Worm (Caenorhabditis elegans) whole organism, young adult: ENCODE results near the gene tcl-2.

Source experiments
- B0336.3 ChIP-seq: fragments of 200-800 bp; sonication (Bioruptor generic); IDR thresholded peaks from 2 replicates; pipeline ENCODE4 v1.3.6; 2022; ENCODE audit warnings: missing genetic modification characterization, missing compliant biosample characterization
- F23B12.7 ChIP-seq: sonication (generic microtip); optimal IDR thresholded peaks from 2 replicates; lab custom pipeline; 2017; ENCODE audit warnings: missing genetic modification characterization, mild to moderate bottlenecking, missing compliant biosample characterization, antibody characterized with exemption, moderate library complexity; ENCODE audit not compliant: insufficient read depth
- F33H1.4 ChIP-seq: fragments of 200-800 bp; sonication (Bioruptor generic); IDR thresholded peaks from 2 replicates; pipeline ENCODE4 v1.3.6; 2022; ENCODE audit warnings: missing genetic modification reagents, missing genetic modification characterization, missing compliant biosample characterization
- F52B5.7 ChIP-seq: sonication (generic microtip); optimal IDR thresholded peaks from 2 replicates; lab custom pipeline; 2016; ENCODE audit warnings: mild to moderate bottlenecking, missing genetic modification characterization, missing compliant biosample characterization
- Y56A3A.18 ChIP-seq: fragments of 200-800 bp; sonication (Bioruptor generic); IDR thresholded peaks from 2 replicates; pipeline ENCODE4 v1.3.6; 2022; ENCODE audit warnings: missing genetic modification reagents, missing genetic modification characterization, missing compliant biosample characterization
- Y67H2A.10 ChIP-seq: fragments of 200-800 bp; sonication (Bioruptor generic); conservative IDR thresholded peaks from 2 replicates; pipeline ENCODE4 v1.3.6; 2022; ENCODE audit warnings: missing genetic modification reagents, missing genetic modification characterization, missing compliant biosample characterization
- Y95B8A.8 ChIP-seq: fragments of 200-800 bp; sonication (Bioruptor generic); IDR thresholded peaks from 2 replicates; pipeline ENCODE4 v1.3.6; 2022; ENCODE audit warnings: missing genetic modification reagents, missing genetic modification characterization, missing compliant biosample characterization
- athp-1 ChIP-seq: sonication (generic microtip); optimal IDR thresholded peaks from 2 replicates; lab custom pipeline; 2017; ENCODE audit warnings: mild to moderate bottlenecking, missing genetic modification characterization, missing compliant biosample characterization
- attf-5 ChIP-seq: fragments of 200-800 bp; sonication (Bioruptor generic); optimal IDR thresholded peaks from 2 replicates; lab custom pipeline; 2018; ENCODE audit warnings: mild to moderate bottlenecking, missing genetic modification characterization, missing compliant biosample characterization
- bed-2 ChIP-seq: fragments of 200-800 bp; sonication (Bioruptor generic); IDR thresholded peaks from 2 replicates; pipeline ENCODE4 v1.3.6; 2022; ENCODE audit warnings: missing genetic modification reagents, missing genetic modification characterization, missing compliant biosample characterization
- cebp-1 ChIP-seq, 2 experiments: fragments of 200-800 bp in 1 of 2; sonication (Bioruptor generic) in 1 of 2; sonication (generic microtip) in 1 of 2; IDR thresholded peaks in 1 of 2; optimal IDR thresholded peaks in 1 of 2; 2 replicates each; pipeline versions ENCODE4 v1.3.6 to Lab custom; 2017 to 2022; ENCODE audit warnings: missing compliant biosample characterization in 2 of 2, missing genetic modification characterization in 2 of 2, mild to moderate bottlenecking in 1 of 2, missing genetic modification reagents in 1 of 2, moderate library complexity in 1 of 2
- ceh-40 ChIP-seq: fragments of 200-800 bp; sonication (Bioruptor generic); IDR thresholded peaks from 2 replicates; pipeline ENCODE4 v1.3.6; 2022; ENCODE audit warnings: missing genetic modification characterization, missing compliant biosample characterization
- ceh-79 ChIP-seq: sonication (generic microtip); optimal IDR thresholded peaks from 2 replicates; lab custom pipeline; 2017; ENCODE audit warnings: mild to moderate bottlenecking, missing genetic modification characterization, missing compliant biosample characterization
- dox-1 ChIP-seq: fragments of 200-800 bp; sonication (Bioruptor generic); IDR thresholded peaks from 2 replicates; pipeline ENCODE4 v1.3.6; 2022; ENCODE audit warnings: missing genetic modification reagents, missing genetic modification characterization, missing compliant biosample characterization
- dpl-1 ChIP-seq: fragments of 150-350 bp; optimal IDR thresholded peaks from 2 replicates; lab custom pipeline; 2014; ENCODE audit warnings: missing biosample characterization, missing genetic modification reagents, missing genetic modification characterization
- ets-4 ChIP-seq: fragments of 200-800 bp; sonication (Bioruptor generic); optimal IDR thresholded peaks from 2 replicates; lab custom pipeline; 2018; ENCODE audit warnings: mild to moderate bottlenecking, missing genetic modification characterization, missing compliant biosample characterization
- him-1 ChIP-seq: sonication (generic microtip); optimal IDR thresholded peaks from 2 replicates; lab custom pipeline; 2016; ENCODE audit warnings: missing genotype, missing genetic modification reagents, missing genetic modification characterization, missing compliant biosample characterization
- hmg-1.2 ChIP-seq: fragments of 200-800 bp; sonication (Bioruptor generic); IDR thresholded peaks from 2 replicates; pipeline ENCODE4 v1.3.6; 2022; ENCODE audit warnings: missing genetic modification reagents, missing genetic modification characterization, missing compliant biosample characterization
- let-526 ChIP-seq: fragments of 200-800 bp; sonication (Bioruptor generic); IDR thresholded peaks from 2 replicates; pipeline ENCODE4 v1.3.6; 2022; ENCODE audit warnings: missing genetic modification reagents, missing genetic modification characterization, missing compliant biosample characterization
- let-607 ChIP-seq, 2 experiments: fragments of 200-800 bp in 1 of 2; sonication (Bioruptor generic) in 1 of 2; sonication (generic microtip) in 1 of 2; optimal IDR thresholded peaks; 2 replicates each; lab custom pipeline; 2016 to 2018; ENCODE audit warnings: mild to moderate bottlenecking in 2 of 2, missing compliant biosample characterization in 2 of 2, missing genetic modification characterization in 2 of 2, moderate library complexity in 2 of 2, missing genotype in 1 of 2
- lin-40 ChIP-seq: sonication (generic microtip); optimal IDR thresholded peaks from 2 replicates; lab custom pipeline; 2016; ENCODE audit warnings: missing genetic modification characterization, mild to moderate bottlenecking, missing compliant biosample characterization, missing genotype, missing genetic modification reagents
- lsl-1 ChIP-seq: fragments of 200-800 bp; sonication (Bioruptor generic); optimal IDR thresholded peaks from 2 replicates; lab custom pipeline; 2018; ENCODE audit warnings: mild to moderate bottlenecking, missing genetic modification characterization, moderate library complexity, missing compliant biosample characterization
- madf-10 ChIP-seq: sonication (generic microtip); optimal IDR thresholded peaks from 2 replicates; lab custom pipeline; 2016; ENCODE audit warnings: mild to moderate bottlenecking, missing genetic modification characterization, missing compliant biosample characterization
- madf-6 ChIP-seq: fragments of 200-800 bp; sonication (Bioruptor generic); IDR thresholded peaks from 2 replicates; pipeline ENCODE4 v1.3.6; 2022; ENCODE audit warnings: missing genetic modification reagents, missing genetic modification characterization, missing compliant biosample characterization
- mcd-1 ChIP-seq: fragments of 200-800 bp; sonication (Bioruptor generic); IDR thresholded peaks from 2 replicates; pipeline ENCODE4 v1.3.6; 2022; ENCODE audit warnings: missing genetic modification reagents, missing genetic modification characterization, missing compliant biosample characterization
- nfya-2 ChIP-seq: fragments of 200-800 bp; sonication (Bioruptor generic); IDR thresholded peaks from 2 replicates; pipeline ENCODE4 v1.3.6; 2022; ENCODE audit warnings: missing genetic modification reagents, missing genetic modification characterization, missing compliant biosample characterization
- nhr-80 ChIP-seq: sonication (generic microtip); optimal IDR thresholded peaks from 2 replicates; lab custom pipeline; 2016; ENCODE audit warnings: missing genetic modification characterization, missing compliant biosample characterization
- snpc-3.4 ChIP-seq: sonication (generic microtip); optimal IDR thresholded peaks from 2 replicates; lab custom pipeline; 2017; ENCODE audit warnings: missing genetic modification characterization, mild to moderate bottlenecking, missing compliant biosample characterization, antibody characterized with exemption, moderate library complexity, missing genotype, missing genetic modification reagents
- somi-1 ChIP-seq: fragments of 200-800 bp; sonication (Bioruptor generic); optimal IDR thresholded peaks from 2 replicates; lab custom pipeline; 2018; ENCODE audit warnings: mild to moderate bottlenecking, missing genetic modification characterization, missing compliant biosample characterization
- tbp1 ChIP-seq: fragments of 200-800 bp; sonication (Bioruptor generic); optimal IDR thresholded peaks from 2 replicates; lab custom pipeline; 2018; ENCODE audit warnings: mild to moderate bottlenecking, missing genetic modification characterization, missing compliant biosample characterization
- tlf-1 ChIP-seq: fragments of 200-800 bp; sonication (Bioruptor generic); optimal IDR thresholded peaks from 2 replicates; lab custom pipeline; 2018; ENCODE audit warnings: mild to moderate bottlenecking, missing genetic modification characterization, missing compliant biosample characterization
- xnd-1 ChIP-seq: sonication (generic microtip); optimal IDR thresholded peaks from 2 replicates; lab custom pipeline; 2016; ENCODE audit warnings: missing genotype, missing genetic modification reagents, missing genetic modification characterization, missing compliant biosample characterization
- zim-3 ChIP-seq: sonication (generic microtip); optimal IDR thresholded peaks from 2 replicates; lab custom pipeline; 2017; ENCODE audit warnings: mild to moderate bottlenecking, missing genetic modification characterization, moderate library complexity, missing compliant biosample characterization
- ztf-18 ChIP-seq: sonication (generic microtip); optimal IDR thresholded peaks from 2 replicates; lab custom pipeline; 2016; ENCODE audit warnings: missing genotype, mild to moderate bottlenecking, missing genetic modification characterization, missing compliant biosample characterization
- ztf-28 ChIP-seq: fragments of 200-800 bp; sonication (Bioruptor generic); IDR thresholded peaks from 2 replicates; pipeline ENCODE4 v1.3.6; 2022; ENCODE audit warnings: missing genetic modification reagents, missing genetic modification characterization, missing compliant biosample characterization
- ztf-3 ChIP-seq: fragments of 200-800 bp; sonication (Bioruptor generic); optimal IDR thresholded peaks from 2 replicates; lab custom pipeline; 2018; ENCODE audit warnings: mild to moderate bottlenecking, missing genetic modification characterization, missing compliant biosample characterization

The tcl-2 gene

DNA sequence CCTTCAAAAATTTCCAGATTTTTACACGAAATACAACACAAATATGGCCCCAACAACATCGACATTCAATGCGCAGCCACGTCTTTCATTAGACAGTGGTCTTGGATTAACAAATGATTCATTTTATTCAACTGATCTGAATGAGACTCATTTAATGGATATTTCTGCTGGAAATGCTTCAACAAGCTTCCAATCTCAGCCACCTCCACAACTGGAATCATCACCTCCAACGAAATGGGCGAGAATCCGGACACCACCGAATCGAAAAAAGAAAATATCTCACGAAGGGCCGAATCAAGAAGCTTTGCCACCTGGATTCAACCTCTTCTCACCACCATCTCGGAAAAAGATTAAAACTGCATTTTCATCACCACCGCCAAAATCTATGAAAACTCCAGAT, 817 bp downstream of the tcl-2 start:
- TF ChIP-seq madf-10 (tag; lab: Kevin White, UChicago) = no peak

DNA sequence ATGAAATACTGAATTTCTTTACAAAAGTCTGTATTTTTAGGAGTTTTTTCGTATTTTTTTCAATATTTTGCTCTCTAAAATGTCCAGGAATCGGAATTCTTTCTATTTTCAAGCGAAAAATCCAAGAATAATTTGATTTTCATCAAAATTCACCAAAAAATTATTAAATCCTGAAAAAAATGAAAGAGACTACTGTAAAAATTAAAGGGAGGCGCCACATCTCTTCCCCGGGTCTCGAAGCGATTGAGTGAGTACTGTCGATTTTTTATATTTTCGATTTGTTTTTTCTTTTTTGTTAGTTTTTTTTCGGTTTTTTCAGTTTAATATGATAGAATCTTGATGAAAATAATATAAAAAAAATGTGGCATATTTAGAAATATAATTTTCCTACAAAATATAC, 4.6 kb downstream of the tcl-2 start:
- peak; percentile 79 for TF ChIP-seq F33H1.4 (GFP tag; lab: Robert Waterston, UW)
- TF ChIP-seq F52B5.7 (tag; lab: Kevin White, UChicago) = no peak
- no peak for TF ChIP-seq B0336.3 (GFP tag; lab: Robert Waterston, UW)
- no peak for TF ChIP-seq Y67H2A.10 (GFP tag; lab: Robert Waterston, UW)
- TF ChIP-seq let-607 (tag; optimal IDR thresholded peaks at IDR 0.05; lab: Kevin White, UChicago) = no peak
- TF ChIP-seq xnd-1 (tag; lab: Kevin White, UChicago) = peak; percentile 55
- TF ChIP-seq madf-6 (GFP tag; lab: Robert Waterston, UW) = peak; percentile 51
- TF ChIP-seq lsl-1 (GFP tag; lab: Kevin White, UChicago) = peak; percentile 81
- TF ChIP-seq zim-3 = no peak

DNA sequence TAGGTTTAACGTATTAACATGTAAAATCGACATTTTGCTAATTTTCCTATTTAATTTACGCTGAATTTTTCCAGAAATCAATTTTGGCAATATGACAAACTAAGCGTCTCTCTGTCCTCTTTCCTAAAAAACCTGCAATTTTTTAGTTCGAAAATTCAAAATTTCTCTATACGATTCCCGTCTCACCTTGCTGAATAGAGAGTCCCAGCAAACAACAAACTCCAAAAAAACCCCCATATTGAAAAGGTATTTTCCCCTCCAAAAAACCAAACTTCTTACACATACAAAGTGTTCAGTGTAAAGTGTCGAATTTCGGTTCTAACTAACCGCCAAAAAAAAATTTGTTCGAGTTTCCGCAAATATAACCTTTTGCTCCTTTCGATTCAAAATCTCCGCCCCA, 5.3 kb downstream of the tcl-2 start, which contains the start of gene pnc-1:
Gene pnc-1 (plus strand): TSS at position 301 of the 400 bp plus-strand sequence.
- TF ChIP-seq tbp1 (no peak), Y56A3A.18 (GFP tag; lab: Robert Waterston, UW) (0 out of 2 replicates have a peak, but pooled peaks have one; percentile 24)

DNA sequence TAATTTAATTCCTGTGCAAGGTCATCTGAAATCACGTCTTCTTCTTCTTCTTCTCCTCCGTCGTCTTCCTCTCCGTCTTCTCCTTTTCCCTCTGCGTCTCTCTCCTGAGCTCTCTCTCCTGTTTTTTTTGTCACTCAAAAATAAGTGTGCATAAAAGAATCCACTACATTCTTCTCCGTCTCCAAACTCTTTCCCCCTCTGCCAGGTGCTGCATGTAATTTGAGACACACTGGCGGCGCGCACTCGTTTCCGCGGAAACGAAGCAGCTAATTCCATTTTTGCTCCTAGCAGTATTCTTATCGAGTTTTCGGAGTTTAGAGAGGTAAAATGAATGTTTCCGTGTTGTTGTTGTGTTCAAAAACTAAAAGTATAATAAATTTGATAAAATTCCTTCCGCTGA, 7.2 kb downstream of the tcl-2 start:
- TF ChIP-seq hmg-1.2 (GFP tag; lab: Robert Waterston, UW) (peak; percentile 26; the same call in 1 of the 2 replicates), F33H1.4 (GFP tag; lab: Robert Waterston, UW) (no peak), nfya-2 (GFP tag; lab: Robert Waterston, UW) (no peak)

DNA sequence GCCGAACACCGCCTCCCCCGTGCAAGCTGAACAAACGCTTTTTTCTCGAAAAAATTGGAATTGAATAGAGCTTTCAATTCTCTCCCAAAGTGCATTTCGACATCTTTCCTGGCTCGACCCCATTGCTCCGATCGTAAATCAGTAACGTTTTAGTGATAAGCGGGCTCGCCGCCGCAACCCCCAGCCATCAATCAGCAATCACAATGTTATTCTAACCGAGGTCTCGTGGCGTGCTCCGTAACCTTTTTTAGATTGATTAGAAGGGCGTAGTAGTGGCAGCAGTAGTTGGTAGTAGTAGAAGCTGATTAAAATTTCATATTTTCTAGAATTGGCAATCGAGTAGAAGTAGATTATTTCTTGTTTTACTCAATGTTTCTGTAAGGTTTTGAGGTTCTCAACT, 8.5 kb downstream of the tcl-2 start:
- TF ChIP-seq ceh-40 (GFP tag; lab: Robert Waterston, UW) (0 out of 2 replicates have a peak, but pooled peaks have one; percentile 9), nhr-80 (peak; percentile 76), cebp-1 (GFP tag; IDR thresholded peaks at IDR 0.05; lab: Robert Waterston, UW) (0 out of 2 replicates have a peak, but pooled peaks have one; percentile 55), cebp-1 (tag; optimal IDR thresholded peaks at IDR 0.05; lab: Kevin White, UChicago) (peak; percentile 37), Y95B8A.8 (no peak)

DNA sequence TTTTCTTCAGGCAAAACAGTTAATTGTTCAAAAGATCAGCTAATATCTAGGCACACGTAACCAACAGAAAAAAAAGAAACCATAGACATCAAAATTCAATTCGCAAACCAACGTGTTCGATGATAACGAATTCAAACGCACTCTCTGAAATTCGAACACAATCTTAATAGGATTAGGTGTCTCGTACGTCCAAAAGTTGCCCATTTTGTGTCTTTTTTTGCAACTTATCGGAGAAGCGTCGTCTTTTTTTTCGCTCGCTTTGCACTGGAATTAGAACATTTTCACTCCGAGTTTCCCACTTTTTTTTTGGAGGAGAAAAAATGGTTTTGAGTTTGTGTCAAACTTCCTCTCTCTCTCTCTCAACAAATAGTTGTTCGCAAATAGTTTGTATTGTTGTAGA, 10.2 kb downstream of the tcl-2 start:
- peak; percentile 73 for TF ChIP-seq nhr-80
- no peak for TF ChIP-seq ztf-18
- TF ChIP-seq somi-1 (GFP tag; lab: Kevin White, UChicago) = no peak
- no peak for TF ChIP-seq lin-40 (tag; lab: Kevin White, UChicago)

DNA sequence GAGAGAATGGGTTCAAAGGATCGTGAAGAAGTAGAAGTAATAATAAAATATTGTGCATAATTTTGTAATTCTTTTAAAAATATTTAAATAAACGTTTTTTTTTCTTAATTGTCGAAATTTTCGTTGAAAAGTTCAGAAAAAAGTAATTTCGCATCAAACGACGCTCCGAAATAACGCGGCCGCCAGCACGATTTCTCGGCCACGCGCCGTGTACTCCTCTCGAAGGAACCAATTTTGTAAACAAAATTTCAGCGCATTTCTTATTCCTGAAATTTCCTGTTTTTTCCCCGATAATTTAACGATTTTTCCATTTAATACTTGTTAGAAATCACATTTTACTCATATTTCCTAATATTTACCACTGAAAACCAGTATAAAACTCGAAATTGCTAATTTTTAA, 13.2 kb downstream of the tcl-2 start, which contains the start of gene Y38C1AA.12:
Gene Y38C1AA.12 (plus strand): TSS at position 211 of the 400 bp plus-strand sequence.
- TF ChIP-seq let-526 (0 out of 2 replicates have a peak, but pooled peaks have one; percentile 30), athp-1 (tag; lab: Kevin White, UChicago) (peak; percentile 77), let-607 (tag; optimal IDR thresholded peaks at IDR 0.05; lab: Kevin White, UChicago) (peak in 1 of 2 experiments; percentile 78), tlf-1 (GFP tag; lab: Kevin White, UChicago) (peak; percentile 48), dpl-1 (peak; percentile 15), mcd-1 (GFP tag; lab: Robert Waterston, UW) (peak; percentile 78), madf-6 (GFP tag; lab: Robert Waterston, UW) (peak; percentile 65; the same call in 1 of the 2 replicates), him-1 (peak; percentile 84), attf-5 (GFP tag; lab: Kevin White, UChicago) (peak; percentile 79), F23B12.7 (peak; percentile 41), ztf-3 (GFP tag; lab: Kevin White, UChicago) (no peak), dox-1 (peak; percentile 86), bed-2 (0 out of 2 replicates have a peak, but pooled peaks have one; percentile 75), ztf-28 (GFP tag; lab: Robert Waterston, UW) (peak; percentile 63; the same call in 1 of the 2 replicates), snpc-3.4 (tag; lab: Kevin White, UChicago) (peak; percentile 8), ceh-79 (no peak), ets-4 (no peak), F33H1.4 (GFP tag; lab: Robert Waterston, UW) (peak; percentile 48; the same call in 1 of the 2 replicates), tbp1 (peak; percentile 40)
